Worm (Caenorhabditis elegans): ENCODE results near the gene F56H9.9.

Gene F56H9.9

DNA sequence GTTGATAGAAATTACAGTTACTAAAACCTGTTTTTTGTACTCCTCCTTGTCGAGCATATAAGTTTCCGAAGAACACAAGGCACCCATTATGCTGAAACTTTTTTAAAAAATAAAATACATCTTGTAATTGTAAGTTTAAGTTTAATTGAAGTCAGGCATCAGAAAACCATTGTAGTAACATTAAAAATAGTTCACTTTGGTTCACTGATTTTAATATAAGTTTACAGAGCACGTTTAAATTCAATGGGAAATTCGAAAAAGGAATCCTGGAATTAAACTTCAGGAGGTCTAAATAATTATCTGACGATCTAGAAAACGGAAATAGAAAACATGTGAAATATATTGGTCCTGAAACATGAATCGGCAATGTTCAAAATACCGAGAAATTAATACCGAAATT lies 16.1 kb upstream of the F56H9.9 start, which contains the start of gene gpa-8:
Gene gpa-8 (minus strand): TSS at position 101 of the 400 bp plus-strand sequence.
- TF ChIP-seq pqm-1 (tag; optimal IDR thresholded peaks at IDR 0.05) (no peak), unc-3 (GFP tag; conservative IDR thresholded peaks at IDR 0.05) (no peak), unc-3 (tag; optimal IDR thresholded peaks at IDR 0.05) (no peak)

- no peak for TF ChIP-seq elt-4 (tag; optimal IDR thresholded peaks at IDR 0.05)
- no peak for TF ChIP-seq rnt-1 (tag; optimal IDR thresholded peaks at IDR 0.05)
- TF ChIP-seq ama-1 (optimal IDR thresholded peaks at IDR 0.05): no peak
- TF ChIP-seq elt-2 (tag; optimal IDR thresholded peaks at IDR 0.05): peak; percentile 62
- TF ChIP-seq pha-2 (tag; optimal IDR thresholded peaks at IDR 0.05): no peak
- no peak for TF ChIP-seq hlh-8 (tag; optimal IDR thresholded peaks at IDR 0.05)
Observed at ce11 chrV:12637764-12638502, 13.7 kb upstream of the F56H9.9 start.

DNA sequence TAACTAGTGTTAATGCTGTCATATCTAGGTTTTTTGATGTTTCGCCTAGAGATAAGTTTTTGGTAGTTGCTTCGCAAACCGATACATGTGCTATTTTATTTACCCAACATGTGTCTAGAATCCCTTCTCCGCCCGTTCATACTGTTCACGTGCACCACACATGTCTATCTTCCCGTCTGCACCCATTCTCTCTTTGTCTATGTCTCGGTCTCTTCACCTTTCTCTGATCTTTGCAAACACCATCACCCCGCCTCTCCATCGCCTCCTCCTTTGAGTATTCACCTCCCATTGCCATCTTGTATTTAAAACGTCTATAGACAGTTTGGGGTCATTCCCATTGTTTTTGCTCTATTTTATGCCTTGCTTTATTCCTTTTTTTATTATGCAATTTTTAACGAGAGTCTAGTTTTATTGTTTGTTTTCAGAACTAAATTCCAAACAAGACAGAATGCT lies 13.0 kb upstream of the F56H9.9 start, which contains the start of gene F56H9.2:
Gene F56H9.2 (plus strand): TSS at position 426 of the 453 bp plus-strand sequence.
- TF ChIP-seq elt-2 (tag; optimal IDR thresholded peaks at IDR 0.05) (peak; percentile 66), tbx-2 (tag; optimal IDR thresholded peaks at IDR 0.05) (peak; percentile 65), pax-1 (tag; optimal IDR thresholded peaks at IDR 0.05) (peak; percentile 23), ceh-22 (tag; optimal IDR thresholded peaks at IDR 0.05) (no peak), che-1 (tag; optimal IDR thresholded peaks at IDR 0.05) (no peak), lin-11 (tag; optimal IDR thresholded peaks at IDR 0.05) (no peak), ceh-31 (tag; optimal IDR thresholded peaks at IDR 0.05) (peak; percentile 45), ceh-2 (tag; optimal IDR thresholded peaks at IDR 0.05) (peak; percentile 48), ztf-16 (tag; optimal IDR thresholded peaks at IDR 0.05) (peak; percentile 32), ceh-18 (tag; optimal IDR thresholded peaks at IDR 0.05) (peak; percentile 41), hlh-30 (tag; optimal IDR thresholded peaks at IDR 0.05; ENCODE audit: insufficient read depth) (peak; percentile 69), ceh-9 (tag; optimal IDR thresholded peaks at IDR 0.05) (no peak), sdc-2 (tag; optimal IDR thresholded peaks at IDR 0.05) (peak; percentile 55), odd-2 (tag; optimal IDR thresholded peaks at IDR 0.05) (no peak), hlh-8 (tag; optimal IDR thresholded peaks at IDR 0.05) (peak; percentile 55), unc-55 (GFP tag; optimal IDR thresholded peaks at IDR 0.05) (peak; percentile 4), sox-2 (GFP tag; IDR thresholded peaks at IDR 0.05) (peak; percentile 65), nfya-1 (tag; optimal IDR thresholded peaks at IDR 0.05) (peak; percentile 52), fax-1 (tag; optimal IDR thresholded peaks at IDR 0.05) (no peak)

- no peak for TF ChIP-seq che-1 (tag; optimal IDR thresholded peaks at IDR 0.05)
- no peak for TF ChIP-seq dmd-4 (tag; optimal IDR thresholded peaks at IDR 0.05; ENCODE audit: borderline replicate concordance)
- no peak for TF ChIP-seq elt-2 (tag; optimal IDR thresholded peaks at IDR 0.05)
- no peak for TF ChIP-seq hlh-15 (tag; optimal IDR thresholded peaks at IDR 0.05)
- TF ChIP-seq unc-55 (GFP tag; optimal IDR thresholded peaks at IDR 0.05): no peak
- TF ChIP-seq ama-1 (optimal IDR thresholded peaks at IDR 0.05): no peak
- no peak for TF ChIP-seq ahr-1 (tag; optimal IDR thresholded peaks at IDR 0.05)
- TF ChIP-seq hlh-8 (tag; optimal IDR thresholded peaks at IDR 0.05): peak; percentile 3
Observed at ce11 chrV:12636248-12636647, 12.0 kb upstream of the F56H9.9 start.

DNA sequence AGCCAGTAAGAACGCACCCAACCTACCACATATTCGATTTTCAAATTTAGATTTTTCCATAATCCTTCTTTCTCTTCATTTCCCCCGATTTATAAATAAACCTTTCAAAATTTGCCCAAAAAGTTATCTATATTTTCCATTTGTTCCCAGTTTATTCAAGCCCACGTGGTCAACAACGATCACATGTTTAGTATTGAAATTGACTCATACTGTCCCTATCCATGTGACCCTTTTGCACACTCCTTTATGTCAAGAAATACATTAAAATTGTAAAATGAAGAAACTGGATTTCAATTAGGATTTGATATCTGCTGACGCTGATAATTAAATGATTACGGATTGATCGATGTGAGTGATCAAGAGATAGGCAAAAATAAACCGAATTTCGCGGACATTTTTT lies 10.9 kb upstream of the F56H9.9 start:
- TF ChIP-seq ceh-45 (GFP tag; IDR thresholded peaks at IDR 0.05) (no peak), ceh-2 (tag; optimal IDR thresholded peaks at IDR 0.05) (no peak), sox-4 (tag; optimal IDR thresholded peaks at IDR 0.05) (no peak), ceh-19 (GFP tag; optimal IDR thresholded peaks at IDR 0.05) (no peak), F13H6.1 (tag; optimal IDR thresholded peaks at IDR 0.05) (no peak), K09A11.1 (tag; optimal IDR thresholded peaks at IDR 0.05; ENCODE audit: insufficient read depth) (no peak), pqm-1 (tag; optimal IDR thresholded peaks at IDR 0.05) (no peak), T23F11.4 (GFP tag; optimal IDR thresholded peaks at IDR 0.05) (no peak), ceh-30 (tag; optimal IDR thresholded peaks at IDR 0.05) (no peak), ceh-9 (tag; optimal IDR thresholded peaks at IDR 0.05) (no peak), zip-5 (tag; optimal IDR thresholded peaks at IDR 0.05) (no peak), C08G9.2 (tag; optimal IDR thresholded peaks at IDR 0.05) (no peak), hlh-6 (tag; optimal IDR thresholded peaks at IDR 0.05) (no peak), gmeb-2 (tag; optimal IDR thresholded peaks at IDR 0.05) (no peak)
